Worm (Caenorhabditis elegans): Measurements from ENCODE around the gene sir-2.2.

DNA sequence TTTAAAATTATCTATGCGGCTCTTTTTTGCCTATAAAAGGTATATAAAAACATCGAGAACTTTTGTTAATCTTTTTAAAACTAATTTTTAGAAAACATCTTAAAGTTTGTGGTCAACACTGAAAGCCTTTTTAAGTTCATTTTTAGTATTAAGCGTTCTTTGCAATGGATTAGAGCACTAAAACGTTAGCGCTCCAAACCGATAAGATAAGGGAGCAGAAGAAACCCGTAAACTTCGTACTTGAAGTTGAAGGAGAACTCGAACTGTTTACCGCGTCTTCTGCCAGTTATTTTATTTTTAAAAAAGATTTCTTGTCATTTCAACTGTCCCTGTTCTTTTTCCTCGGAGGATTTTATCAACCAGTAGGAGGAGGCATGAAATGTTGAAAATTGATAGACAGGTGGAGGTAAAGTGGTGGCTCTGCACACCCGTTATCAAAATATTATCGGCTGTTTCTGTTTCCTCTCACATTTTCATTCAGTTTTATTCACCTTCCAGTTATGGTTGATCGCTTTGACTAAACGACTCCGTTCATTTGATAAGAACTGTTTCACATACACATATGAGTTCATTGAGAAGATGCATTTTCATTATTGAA is 11.3 kb downstream of the sir-2.2 start:
- TF ChIP-seq ets-7 (tag; optimal IDR thresholded peaks at IDR 0.05) (no peak), ceh-36 (tag; optimal IDR thresholded peaks at IDR 0.05) (no peak)

Data from whole organism, early embryonic.